Worm (Caenorhabditis elegans) whole organism, mixed stage, embryonic: ENCODE data around the gene ZC239.4.

Experiments used
- M03D4.4 ChIP-seq: sonication (generic microtip); optimal IDR thresholded peaks from 2 replicates; lab custom pipeline; 2017; ENCODE audit warnings: mild to moderate bottlenecking, missing genetic modification characterization, missing compliant biosample characterization
- flh-1 ChIP-seq: fragments of 200-800 bp; sonication (Bioruptor generic); optimal IDR thresholded peaks from 2 replicates; lab custom pipeline; 2018; ENCODE audit warnings: mild to moderate bottlenecking, missing genetic modification characterization, moderate library complexity, missing compliant biosample characterization
- ham-2 ChIP-seq: fragments of 200-800 bp; sonication (Bioruptor generic); optimal IDR thresholded peaks from 2 replicates; lab custom pipeline; 2018; ENCODE audit warnings: mild to moderate bottlenecking, missing genetic modification characterization, missing compliant biosample characterization
- hlh-1 ChIP-seq: fragments of 150-350 bp; optimal IDR thresholded peaks from 2 replicates; lab custom pipeline; 2014; ENCODE audit warnings: missing biosample characterization, missing genetic modification reagents, missing genetic modification characterization
- lin-32 ChIP-seq: fragments of 200-800 bp; sonication (Bioruptor generic); optimal IDR thresholded peaks from 2 replicates; lab custom pipeline; 2018; ENCODE audit warnings: mild to moderate bottlenecking, missing genetic modification characterization, missing compliant biosample characterization
- mep-1 ChIP-seq: fragments of 150-350 bp; optimal IDR thresholded peaks from 2 replicates; lab custom pipeline; 2017; ENCODE audit warnings: missing biosample characterization, missing genetic modification reagents, missing genetic modification characterization, inconsistent platforms
- nhr-12 ChIP-seq: fragments of 150-350 bp; optimal IDR thresholded peaks from 2 replicates; lab custom pipeline; 2014; ENCODE audit warnings: missing biosample characterization, missing genetic modification characterization
- nhr-237 ChIP-seq: fragments of 150-350 bp; optimal IDR thresholded peaks from 2 replicates; lab custom pipeline; 2014; ENCODE audit warnings: missing biosample characterization, missing genetic modification characterization
- nhr-76 ChIP-seq: sonication (generic microtip); optimal IDR thresholded peaks from 2 replicates; lab custom pipeline; 2017; ENCODE audit warnings: missing biosample characterization, missing genetic modification characterization
- unc-62 ChIP-seq: fragments of 150-350 bp; optimal IDR thresholded peaks from 2 replicates; lab custom pipeline; 2014; ENCODE audit warnings: missing biosample characterization, missing genetic modification reagents, missing genetic modification characterization

DNA sequence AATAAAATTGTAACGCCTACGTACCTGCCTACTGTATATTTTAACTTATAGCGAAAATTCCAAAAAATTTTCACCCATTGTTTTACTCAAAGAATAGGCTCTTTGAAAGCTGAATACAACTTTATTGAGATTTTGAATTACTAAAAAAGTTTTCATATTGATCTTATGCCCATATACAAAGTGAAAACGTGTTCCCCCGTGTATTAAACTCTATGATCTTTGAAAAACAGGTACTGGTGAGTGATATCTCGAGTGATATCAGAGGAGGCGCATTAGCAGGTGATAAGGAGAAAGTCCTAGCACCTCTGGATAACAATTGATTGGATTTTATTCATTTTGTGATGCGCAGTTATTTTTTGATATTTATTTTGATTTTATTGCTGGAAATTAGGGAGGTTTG is 26.2 kb downstream of the ZC239.4 start, which contains the start of gene C17F4.3:
- TF ChIP-seq flh-1 (GFP tag; lab: Kevin White, UChicago): no peak
- TF ChIP-seq nhr-12 (tag; lab: Kevin White, UChicago): no peak
- TF ChIP-seq hlh-1 (tag; lab: Kevin White, UChicago): no peak
- TF ChIP-seq mep-1: no peak
- no peak for TF ChIP-seq M03D4.4
- TF ChIP-seq ham-2: no peak
- no peak for TF ChIP-seq nhr-237 (tag; lab: Kevin White, UChicago)
- no peak for TF ChIP-seq lin-32 (GFP tag; lab: Kevin White, UChicago)
- no peak for TF ChIP-seq nhr-76 (tag; lab: Kevin White, UChicago)
- no peak for TF ChIP-seq unc-62
